Fruit fly (Drosophila melanogaster): ENCODE results near the gene CG11674.

DNA sequence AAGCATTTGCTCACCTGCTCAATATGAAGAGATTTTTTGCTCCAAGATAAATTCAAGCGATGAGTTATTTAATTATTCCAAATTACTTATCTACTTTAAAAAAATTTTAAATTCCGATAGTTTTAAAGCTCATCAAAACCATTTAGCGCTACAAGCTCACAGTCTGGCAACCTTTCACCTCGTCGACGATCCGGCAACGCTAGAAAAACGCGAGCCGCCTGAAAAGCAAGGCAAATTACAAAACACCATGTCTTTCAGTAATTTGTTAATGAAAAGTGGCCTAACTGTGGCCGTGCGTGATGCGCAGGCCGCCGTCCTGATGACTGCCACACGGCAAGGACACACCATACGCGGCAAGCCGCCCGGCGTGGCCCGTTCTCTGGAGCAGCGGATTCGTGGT is 414 bp upstream of the CG11674 start, which contains the start of gene mRpL38:
- TF ChIP-seq EcR (GFP tag; optimal IDR thresholded peaks at IDR 0.05) (no peak), Dll (optimal IDR thresholded peaks at IDR 0.05) (no peak), psq (optimal IDR thresholded peaks at IDR 0.05) (no peak), pan (optimal IDR thresholded peaks at IDR 0.05) (no peak), CG8478 (optimal IDR thresholded peaks at IDR 0.05) (no peak)

Data from whole organism.